Worm (Caenorhabditis elegans): Measurements from ENCODE around the gene nhr-150.

- TF ChIP-seq ama-1 (optimal IDR thresholded peaks at IDR 0.05) = no peak
- no peak for TF ChIP-seq aly-1 (tag; optimal IDR thresholded peaks at IDR 0.05)
- no peak for TF ChIP-seq flt-1 (GFP tag; IDR thresholded peaks at IDR 0.05)
These were observed 16.5 kb upstream of the nhr-150 start for ce11 chrV:15497731-15498130.
